Worm (Caenorhabditis elegans): ENCODE results near the gene cfim-2.

cfim-2 gene

ce11 chrIV:8921956-8922355 is 4.2 kb upstream of the cfim-2 start, which contains the start of gene D1046.16:
TSS of gene D1046.16 (plus strand) at chrIV:8922150.
- TF ChIP-seq dve-1 (tag; optimal IDR thresholded peaks at IDR 0.05; ENCODE audit: insufficient read depth) = peak; percentile 19
- peak; percentile 3 for TF ChIP-seq hlh-30 (tag; optimal IDR thresholded peaks at IDR 0.05; ENCODE audit: insufficient read depth)
- no peak for TF ChIP-seq ctbp-1 (GFP tag; IDR thresholded peaks at IDR 0.05)
- peak; percentile 50 for TF ChIP-seq ceh-28 (tag; optimal IDR thresholded peaks at IDR 0.05)
- TF ChIP-seq daf-16 (GFP tag; optimal IDR thresholded peaks at IDR 0.05) = no peak
- TF ChIP-seq daf-16 (tag; optimal IDR thresholded peaks at IDR 0.05) = peak; percentile 20
- TF ChIP-seq mdt-29 (GFP tag; IDR thresholded peaks at IDR 0.05) = peak; percentile 41; the same call in 1 of the 2 replicates
- peak; percentile 39 for TF ChIP-seq hlh-11 (tag; optimal IDR thresholded peaks at IDR 0.05)
- TF ChIP-seq zip-2 (tag; optimal IDR thresholded peaks at IDR 0.05) = no peak
- TF ChIP-seq nhr-28 (tag; optimal IDR thresholded peaks at IDR 0.05) = peak; percentile 58
- TF ChIP-seq mes-2 (tag; optimal IDR thresholded peaks at IDR 0.05; ENCODE audit: poor library complexity, severe bottlenecking) = peak; percentile 56
- no peak for TF ChIP-seq unc-130 (GFP tag; optimal IDR thresholded peaks at IDR 0.05)
- peak; percentile 53 for TF ChIP-seq mxl-3 (GFP tag; optimal IDR thresholded peaks at IDR 0.05)
- TF ChIP-seq nhr-25 (tag; optimal IDR thresholded peaks at IDR 0.05; ENCODE audit: borderline replicate concordance, insufficient read depth) = peak; percentile 41
- TF ChIP-seq php-3 (GFP tag; IDR thresholded peaks at IDR 0.05) = no peak
- TF ChIP-seq D1046.2 (GFP tag; IDR thresholded peaks at IDR 0.05) = peak; percentile 82
- TF ChIP-seq daf-19 (GFP tag; conservative IDR thresholded peaks at IDR 0.05) = no peak
- TF ChIP-seq hmg-1.1 (GFP tag; IDR thresholded peaks at IDR 0.05) = 0 out of 2 replicates have a peak, but pooled peaks have one; percentile 43
- TF ChIP-seq nhr-111 (GFP tag; optimal IDR thresholded peaks at IDR 0.05) = no peak
- peak in 1 of 2 experiments; percentile 15 for TF ChIP-seq unc-62 (GFP tag; optimal IDR thresholded peaks at IDR 0.05 in 1 of 2)
- no peak for TF ChIP-seq unc-62 (tag; optimal IDR thresholded peaks at IDR 0.05)
- TF ChIP-seq lir-3 (tag; optimal IDR thresholded peaks at IDR 0.05) = no peak
- peak; percentile 2 for TF ChIP-seq nhr-77 (tag; optimal IDR thresholded peaks at IDR 0.05)
- peak in 1 of 2 experiments; percentile 46 for TF ChIP-seq mdl-1 (tag; optimal IDR thresholded peaks at IDR 0.05)

- TF ChIP-seq snpc-1.2 (GFP tag; IDR thresholded peaks at IDR 0.05) (peak; percentile 53; the same call in 1 of the 2 replicates), dmd-8 (GFP tag; IDR thresholded peaks at IDR 0.05) (no peak)
Measured at ce11 chrIV:8923381-8923780, 2.7 kb upstream of the cfim-2 start.

- TF ChIP-seq pqm-1 (tag; optimal IDR thresholded peaks at IDR 0.05) (no peak), hmg-1.1 (GFP tag; IDR thresholded peaks at IDR 0.05) (no peak), hlh-11 (tag; optimal IDR thresholded peaks at IDR 0.05) (no peak), lsy-2 (tag; optimal IDR thresholded peaks at IDR 0.05) (no peak), R02D3.7 (tag; optimal IDR thresholded peaks at IDR 0.05) (no peak), unc-39 (tag; optimal IDR thresholded peaks at IDR 0.05) (no peak), snpc-1.2 (GFP tag; IDR thresholded peaks at IDR 0.05) (no peak), ama-1 (optimal IDR thresholded peaks at IDR 0.05) (no peak), lin-15B (tag; optimal IDR thresholded peaks at IDR 0.05) (no peak), Y5F2A.4 (GFP tag; optimal IDR thresholded peaks at IDR 0.05) (no peak)
Measured at ce11 chrIV:8924126-8924525, 2.0 kb upstream of the cfim-2 start.

- TF ChIP-seq set-16 (GFP tag; IDR thresholded peaks at IDR 0.05) (no peak), aha-1 (tag) (peak; percentile 90), F10B5.3 (tag; optimal IDR thresholded peaks at IDR 0.05) (no peak), tag-97 (GFP tag; IDR thresholded peaks at IDR 0.05) (no peak), D1046.2 (GFP tag; IDR thresholded peaks at IDR 0.05) (0 out of 2 replicates have a peak, but pooled peaks have one; percentile 55), ces-1 (GFP tag; optimal IDR thresholded peaks at IDR 0.05) (no peak)
Measured at ce11 chrIV:8926511-8926910, 387 bp downstream of the cfim-2 start.
